Fruit fly (Drosophila melanogaster) whole organism, embryonic: ENCODE measurements around the gene Dlc90F.

Experiments
- Ada2b ChIP-seq: fragments of 200-800 bp; sonication (Bioruptor generic); IDR thresholded peaks from 2 replicates; pipeline ENCODE4 v1.3.6; 2022; ENCODE audit warnings: missing biosample characterization, missing genetic modification characterization
- CG2129 ChIP-seq: fragments of 200-800 bp; sonication (Bioruptor generic); IDR thresholded peaks from 2 replicates; pipeline ENCODE4 v1.3.6; 2022; ENCODE audit warnings: missing biosample characterization, missing genetic modification characterization; ENCODE audit not compliant: partially characterized antibody
- CG30403 ChIP-seq: fragments of 200-800 bp; sonication (Bioruptor generic); optimal IDR thresholded peaks from 3 replicates; lab custom pipeline; 2016; ENCODE audit warnings: missing biosample characterization, missing genetic modification characterization
- CG30431 ChIP-seq: fragments of 200-800 bp; sonication (Bioruptor generic); optimal IDR thresholded peaks from 2 replicates; lab custom pipeline; 2017; ENCODE audit warnings: missing biosample characterization, missing genetic modification characterization
- CG3163 ChIP-seq: fragments of 200-800 bp; sonication (Bioruptor generic); optimal IDR thresholded peaks from 3 replicates; lab custom pipeline; 2016; ENCODE audit warnings: missing biosample characterization, missing genetic modification characterization
- CG43689 ChIP-seq: fragments of 200-800 bp; sonication (Bioruptor generic); IDR thresholded peaks from 2 replicates; pipeline ENCODE4 v1.3.6; 2022; ENCODE audit warnings: missing biosample characterization, missing genetic modification characterization
- CG8281 ChIP-seq: fragments of 200-800 bp; sonication (Bioruptor generic); optimal IDR thresholded peaks from 2 replicates; lab custom pipeline; 2018; ENCODE audit warnings: missing biosample characterization, mild to moderate bottlenecking, missing genetic modification characterization, moderate library complexity
- Dbx ChIP-seq: fragments of 200-800 bp; sonication (Bioruptor generic); IDR thresholded peaks from 3 replicates; pipeline ENCODE4 v1.3.6; 2022; ENCODE audit warnings: missing biosample characterization, missing genetic modification characterization
- Rfx ChIP-seq: fragments of 200-800 bp; sonication (Bioruptor generic); IDR thresholded peaks from 2 replicates; pipeline ENCODE4 v1.3.6; 2022; ENCODE audit warnings: missing biosample characterization, missing genetic modification characterization
- ato ChIP-seq: fragments of 200-800 bp; sonication (Bioruptor generic); IDR thresholded peaks from 2 replicates; pipeline ENCODE4 v1.3.6; 2022; ENCODE audit warnings: missing biosample characterization, missing genetic modification characterization; ENCODE audit not compliant: partially characterized antibody
- chinmo ChIP-seq: fragments of 200-800 bp; sonication (Bioruptor generic); IDR thresholded peaks from 4 replicates; pipeline ENCODE4 v1.3.6; 2022; ENCODE audit warnings: missing biosample characterization, missing genetic modification characterization; ENCODE audit not compliant: partially characterized antibody
- dan ChIP-seq: fragments of 200-800 bp; sonication (Bioruptor generic); IDR thresholded peaks from 2 replicates; pipeline ENCODE4 v1.3.6; 2022; ENCODE audit warnings: missing biosample characterization, missing genetic modification characterization
- insv ChIP-seq, 2 experiments: fragments of 200-800 bp; sonication (Bioruptor generic); optimal IDR thresholded peaks; 3 replicates each; lab custom pipeline; 2016 to 2018; ENCODE audit warnings: missing biosample characterization in 2 of 2, missing genetic modification characterization in 2 of 2

DNA sequence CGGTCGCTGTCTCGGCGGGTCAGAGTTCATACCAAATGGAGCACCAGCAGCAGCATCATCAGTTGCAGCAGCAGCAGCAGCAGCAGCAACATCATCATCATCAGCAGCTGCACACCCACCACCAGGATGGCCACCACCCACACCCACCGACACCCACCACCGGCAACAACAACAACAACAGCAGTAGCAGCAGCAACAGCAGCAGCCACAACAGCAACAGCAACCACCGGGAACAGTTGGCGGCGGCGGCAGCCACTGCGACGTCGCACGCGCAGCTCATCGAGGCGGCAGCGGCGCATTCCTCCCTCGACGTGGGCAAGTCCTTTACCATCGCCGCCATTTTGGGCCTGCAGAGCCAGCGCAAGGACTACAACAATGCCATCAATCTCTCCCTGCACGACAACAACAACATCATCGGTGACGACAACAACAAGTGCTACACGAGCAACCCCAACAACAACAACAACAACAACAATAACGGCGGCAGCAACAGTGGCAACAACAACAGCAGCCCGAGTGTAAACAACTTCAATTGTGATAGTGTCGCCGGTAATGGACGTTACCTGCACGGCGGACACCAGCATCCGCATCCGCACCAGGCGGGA, 29.2 kb upstream of the Dlc90F start:
- TF ChIP-seq dan (GFP tag; lab: Robert Waterston, UW) (no peak), chinmo (GFP tag; lab: Robert Waterston, UW) (no peak), CG30431 (no peak), CG43689 (GFP tag; lab: Robert Waterston, UW) (no peak), CG3163 (no peak), CG30403 (no peak), Ada2b (GFP tag; lab: Robert Waterston, UW) (no peak), CG2129 (no peak), insv (GFP tag; optimal IDR thresholded peaks at IDR 0.05; lab: Kevin White, UChicago) (no peak), ato (GFP tag; lab: Robert Waterston, UW) (no peak), Rfx (GFP tag; lab: Robert Waterston, UW) (no peak), CG8281 (no peak), Dbx (GFP tag; lab: Robert Waterston, UW) (no peak)
